Worm (Caenorhabditis elegans) whole organism, L1 larva: ENCODE measurements around the gene set-30.

Experiments used
- C16A3.4 ChIP-seq: fragments of 150-350 bp; optimal IDR thresholded peaks from 2 replicates; lab custom pipeline; 2014; ENCODE audit warnings: missing biosample characterization, missing genetic modification characterization
- F16B12.6 ChIP-seq: fragments of 150-350 bp; optimal IDR thresholded peaks from 2 replicates; lab custom pipeline; 2014; ENCODE audit warnings: missing biosample characterization, missing genetic modification characterization
- Y116A8C.19 ChIP-seq: sonication (generic microtip); optimal IDR thresholded peaks from 2 replicates; lab custom pipeline; 2016; ENCODE audit warnings: missing compliant biosample characterization, missing genetic modification characterization, borderline replicate concordance
- aha-1 ChIP-seq: fragments of 150-350 bp; optimal IDR thresholded peaks from 2 replicates; lab custom pipeline; 2014; ENCODE audit warnings: missing biosample characterization, missing genetic modification characterization
- alr-1 ChIP-seq: fragments of 200-800 bp; sonication (Bioruptor generic); optimal IDR thresholded peaks from 2 replicates; lab custom pipeline; 2018; ENCODE audit warnings: borderline replicate concordance, mild to moderate bottlenecking, missing genetic modification characterization, missing compliant biosample characterization
- aly-2 ChIP-seq: fragments of 150-350 bp; optimal IDR thresholded peaks from 2 replicates; lab custom pipeline; 2014; ENCODE audit warnings: missing biosample characterization, missing genetic modification characterization
- ama-1 ChIP-seq: fragments of 150-350 bp; optimal IDR thresholded peaks from 2 replicates; lab custom pipeline; 2014
- blmp-1 ChIP-seq: fragments of 150-350 bp; optimal IDR thresholded peaks from 2 replicates; lab custom pipeline; 2014; ENCODE audit warnings: missing biosample characterization, missing genetic modification characterization
- ceh-63 ChIP-seq: fragments of 200-800 bp; sonication (Bioruptor generic); optimal IDR thresholded peaks from 2 replicates; lab custom pipeline; 2018; ENCODE audit warnings: mild to moderate bottlenecking, missing genetic modification characterization, missing compliant biosample characterization
- ceh-88 ChIP-seq: fragments of 200-800 bp; sonication (Bioruptor generic); IDR thresholded peaks from 2 replicates; pipeline ENCODE4 v1.3.6; 2022; ENCODE audit warnings: missing genetic modification characterization, missing compliant biosample characterization
- efl-3 ChIP-seq: fragments of 200-800 bp; sonication (Bioruptor generic); optimal IDR thresholded peaks from 2 replicates; lab custom pipeline; 2018; ENCODE audit warnings: mild to moderate bottlenecking, missing genetic modification characterization, missing compliant biosample characterization
- egl-13 ChIP-seq: sonication (generic microtip); optimal IDR thresholded peaks from 2 replicates; lab custom pipeline; 2016; ENCODE audit warnings: missing genotype, missing genetic modification reagents, missing genetic modification characterization, missing compliant biosample characterization
- egl-27 ChIP-seq, 2 experiments: fragments of 150-350 bp in 1 of 2; sonication (generic microtip); optimal IDR thresholded peaks; 3 replicates each; lab custom pipeline; 2017 to 2018; ENCODE audit warnings: missing biosample characterization in 2 of 2, missing genetic modification characterization in 2 of 2, missing genetic modification reagents in 2 of 2
- elt-2 ChIP-seq: sonication (generic microtip); optimal IDR thresholded peaks from 2 replicates; lab custom pipeline; 2016; ENCODE audit warnings: missing genetic modification characterization, mild to moderate bottlenecking, inconsistent platforms, missing compliant biosample characterization, missing genetic modification reagents
- elt-3 ChIP-seq, 6 experiments: fragments of 150-350 bp in 1 of 6; sonication (generic microtip); optimal IDR thresholded peaks; 2 replicates each; lab custom pipeline; 2017 to 2018; ENCODE audit warnings: missing biosample characterization in 6 of 6, missing genetic modification characterization in 6 of 6, inconsistent platforms in 1 of 6
- fkh-10 ChIP-seq: sonication (generic microtip); optimal IDR thresholded peaks from 2 replicates; lab custom pipeline; 2017; ENCODE audit warnings: missing biosample characterization, missing genetic modification reagents, missing genetic modification characterization
- fkh-4 ChIP-seq: sonication (generic microtip); optimal IDR thresholded peaks from 2 replicates; lab custom pipeline; 2016; ENCODE audit warnings: missing compliant biosample characterization, missing genetic modification characterization, borderline replicate concordance
- fkh-8 ChIP-seq: sonication (generic microtip); optimal IDR thresholded peaks from 2 replicates; lab custom pipeline; 2016; ENCODE audit warnings: mild to moderate bottlenecking, missing genetic modification characterization, missing compliant biosample characterization
- fos-1 ChIP-seq: fragments of 150-350 bp; optimal IDR thresholded peaks from 2 replicates; lab custom pipeline; 2014; ENCODE audit warnings: missing biosample characterization, missing genetic modification characterization
- hlh-4 ChIP-seq: sonication (generic microtip); optimal IDR thresholded peaks from 2 replicates; lab custom pipeline; 2016; ENCODE audit warnings: mild to moderate bottlenecking, missing genetic modification characterization, missing compliant biosample characterization
- hpl-2 ChIP-seq: fragments of 150-350 bp; optimal IDR thresholded peaks from 2 replicates; lab custom pipeline; 2014; ENCODE audit warnings: missing biosample characterization, missing genetic modification reagents, missing genetic modification characterization
- lin-14 ChIP-seq: fragments of 200-800 bp; sonication (Bioruptor generic); optimal IDR thresholded peaks from 2 replicates; lab custom pipeline; 2018; ENCODE audit warnings: mild to moderate bottlenecking, missing genetic modification characterization, moderate library complexity, missing compliant biosample characterization
- lin-15B ChIP-seq: fragments of 150-350 bp; sonication (generic microtip); optimal IDR thresholded peaks from 3 replicates; lab custom pipeline; 2014; ENCODE audit warnings: missing biosample characterization, missing genetic modification characterization
- lin-39 ChIP-seq: fragments of 150-350 bp; optimal IDR thresholded peaks from 2 replicates; lab custom pipeline; 2014; ENCODE audit warnings: missing biosample characterization, missing genetic modification reagents, missing genetic modification characterization
- lir-3 ChIP-seq: sonication (generic microtip); optimal IDR thresholded peaks from 2 replicates; lab custom pipeline; 2016; ENCODE audit warnings: mild to moderate bottlenecking, missing genetic modification characterization, moderate library complexity, missing compliant biosample characterization; ENCODE audit not compliant: poor library complexity
- mab-9 ChIP-seq: fragments of 200-800 bp; sonication (Bioruptor generic); IDR thresholded peaks from 2 replicates; pipeline ENCODE4 v1.3.6; 2022; ENCODE audit warnings: missing genetic modification reagents, missing genetic modification characterization, missing compliant biosample characterization
- mdl-1 ChIP-seq, 2 experiments: fragments of 150-350 bp; optimal IDR thresholded peaks; 2 replicates each; lab custom pipeline; 2014 to 2017; ENCODE audit warnings: missing biosample characterization in 2 of 2, missing genetic modification characterization in 2 of 2, inconsistent platforms in 1 of 2
- mef-2 ChIP-seq: fragments of 150-350 bp; optimal IDR thresholded peaks from 2 replicates; lab custom pipeline; 2014; ENCODE audit warnings: missing biosample characterization, missing genetic modification characterization
- mep-1 ChIP-seq: fragments of 150-350 bp; optimal IDR thresholded peaks from 2 replicates; lab custom pipeline; 2014; ENCODE audit warnings: missing biosample characterization, missing genetic modification characterization
- nhr-12 ChIP-seq: sonication (generic microtip); optimal IDR thresholded peaks from 2 replicates; lab custom pipeline; 2017; ENCODE audit warnings: missing biosample characterization, missing genetic modification characterization
- nhr-19 ChIP-seq: fragments of 200-800 bp; sonication (Bioruptor generic); conservative IDR thresholded peaks from 2 replicates; pipeline ENCODE4 v1.3.6; 2022; ENCODE audit warnings: missing genetic modification characterization, missing compliant biosample characterization
- nhr-20 ChIP-seq: sonication (generic microtip); optimal IDR thresholded peaks from 2 replicates; lab custom pipeline; 2016; ENCODE audit warnings: mild to moderate bottlenecking, missing genetic modification characterization, missing compliant biosample characterization
- nhr-28 ChIP-seq: fragments of 150-350 bp; optimal IDR thresholded peaks from 2 replicates; lab custom pipeline; 2014; ENCODE audit warnings: missing biosample characterization, missing genetic modification characterization
- nhr-47 ChIP-seq: sonication (generic microtip); optimal IDR thresholded peaks from 2 replicates; lab custom pipeline; 2016; ENCODE audit warnings: mild to moderate bottlenecking, missing genetic modification characterization, moderate library complexity, missing compliant biosample characterization
- nhr-71 ChIP-seq: sonication (generic microtip); optimal IDR thresholded peaks from 2 replicates; lab custom pipeline; 2016; ENCODE audit warnings: mild to moderate bottlenecking, missing genetic modification characterization, moderate library complexity, missing compliant biosample characterization
- nhr-76 ChIP-seq: sonication (generic microtip); optimal IDR thresholded peaks from 2 replicates; lab custom pipeline; 2017; ENCODE audit warnings: missing biosample characterization, missing genetic modification characterization
- nhr-84 ChIP-seq: sonication (generic microtip); optimal IDR thresholded peaks from 2 replicates; lab custom pipeline; 2017; ENCODE audit warnings: missing biosample characterization, missing genetic modification characterization
- pax-3 ChIP-seq: fragments of 200-800 bp; sonication (Bioruptor generic); optimal IDR thresholded peaks from 2 replicates; lab custom pipeline; 2018; ENCODE audit warnings: mild to moderate bottlenecking, missing genetic modification characterization, moderate library complexity, missing compliant biosample characterization
- pqm-1 ChIP-seq: sonication (generic microtip); optimal IDR thresholded peaks from 3 replicates; lab custom pipeline; 2017; ENCODE audit warnings: missing biosample characterization, missing genetic modification characterization
- rnt-1 ChIP-seq: sonication (generic microtip); optimal IDR thresholded peaks from 2 replicates; lab custom pipeline; 2016; ENCODE audit warnings: mild to moderate bottlenecking, missing genetic modification characterization, moderate library complexity, missing compliant biosample characterization
- skn-1 ChIP-seq: fragments of 150-350 bp; optimal IDR thresholded peaks from 2 replicates; lab custom pipeline; 2014; ENCODE audit warnings: missing biosample characterization, missing genetic modification characterization
- snpc-4 ChIP-seq: fragments of 150-350 bp; optimal IDR thresholded peaks from 2 replicates; lab custom pipeline; 2014; ENCODE audit warnings: missing biosample characterization, missing genetic modification characterization
- snu-23 ChIP-seq: sonication (generic microtip); optimal IDR thresholded peaks from 2 replicates; lab custom pipeline; 2016; ENCODE audit warnings: missing genetic modification characterization, missing compliant biosample characterization
- sox-4 ChIP-seq: sonication (generic microtip); optimal IDR thresholded peaks from 2 replicates; lab custom pipeline; 2016; ENCODE audit warnings: missing genetic modification characterization, missing compliant biosample characterization
- sptf-1 ChIP-seq: fragments of 150-350 bp; optimal IDR thresholded peaks from 2 replicates; lab custom pipeline; 2014; ENCODE audit warnings: missing biosample characterization, missing genetic modification characterization
- swsn-7 ChIP-seq: sonication (generic microtip); optimal IDR thresholded peaks from 2 replicates; lab custom pipeline; 2016; ENCODE audit warnings: missing genetic modification characterization, missing compliant biosample characterization
- tbx-2 ChIP-seq: sonication (generic microtip); optimal IDR thresholded peaks from 2 replicates; lab custom pipeline; 2016; ENCODE audit warnings: missing genetic modification characterization, missing compliant biosample characterization
- tlp-1 ChIP-seq: fragments of 150-350 bp; optimal IDR thresholded peaks from 2 replicates; lab custom pipeline; 2014; ENCODE audit warnings: missing biosample characterization, missing genetic modification characterization
- unc-30 ChIP-seq: sonication (generic microtip); optimal IDR thresholded peaks from 2 replicates; lab custom pipeline; 2017; ENCODE audit warnings: missing biosample characterization, missing genetic modification characterization
- unc-62 ChIP-seq: fragments of 150-350 bp; optimal IDR thresholded peaks from 2 replicates; lab custom pipeline; 2014; ENCODE audit warnings: missing biosample characterization, missing genetic modification reagents, missing genetic modification characterization
- vab-15 ChIP-seq: sonication (generic microtip); optimal IDR thresholded peaks from 2 replicates; lab custom pipeline; 2017; ENCODE audit warnings: missing genotype, mild to moderate bottlenecking, missing genetic modification characterization, missing compliant biosample characterization
- xbp-1 ChIP-seq: sonication (generic microtip); optimal IDR thresholded peaks from 2 replicates; lab custom pipeline; 2016; ENCODE audit warnings: missing genetic modification characterization, missing compliant biosample characterization
- zag-1 ChIP-seq: fragments of 150-350 bp; optimal IDR thresholded peaks from 2 replicates; lab custom pipeline; 2014; ENCODE audit warnings: missing biosample characterization, missing genetic modification characterization
- zip-4 ChIP-seq: fragments of 200-800 bp; sonication (Bioruptor generic); optimal IDR thresholded peaks from 2 replicates; lab custom pipeline; 2018; ENCODE audit warnings: mild to moderate bottlenecking, missing genetic modification characterization, moderate library complexity, missing compliant biosample characterization
- ztf-4 ChIP-seq: fragments of 150-350 bp; optimal IDR thresholded peaks from 2 replicates; lab custom pipeline; 2014; ENCODE audit warnings: missing biosample characterization, missing genetic modification characterization

The set-30 gene

DNA sequence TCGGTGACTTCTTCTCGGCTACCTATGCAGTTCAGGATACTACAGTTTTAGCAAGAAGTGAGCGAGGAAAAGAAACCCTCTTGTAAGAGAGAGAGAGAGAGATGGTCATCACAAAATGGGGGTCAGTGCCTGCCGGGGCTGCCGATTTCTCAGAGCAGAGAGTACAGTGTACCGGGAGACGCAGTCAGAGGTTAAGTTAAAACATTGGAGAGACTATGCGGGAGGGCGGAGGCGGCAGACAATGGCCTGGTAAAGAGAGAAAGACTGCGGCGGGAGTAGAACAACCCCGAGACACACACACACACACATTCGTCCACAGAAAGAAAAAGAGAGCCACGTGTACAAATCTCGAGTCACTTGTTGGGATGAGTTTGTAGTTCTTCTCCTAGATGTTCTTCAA lies 27.6 kb upstream of the set-30 start:
- TF ChIP-seq egl-27 (tag; optimal IDR thresholded peaks at IDR 0.05; lab: Kevin White, UChicago) = peak in 1 of 2 experiments; percentile 16
- TF ChIP-seq elt-3 (tag; optimal IDR thresholded peaks at IDR 0.05; lab: Kevin White, UChicago) = peak in 2 of 6 experiments; percentile 2 to 20
- TF ChIP-seq fkh-10 (GFP tag; lab: Kevin White, UChicago) = no peak
- no peak for TF ChIP-seq vab-15 (tag; lab: Kevin White, UChicago)
- TF ChIP-seq tlp-1 (tag; lab: Kevin White, UChicago) = no peak
- no peak for TF ChIP-seq Y116A8C.19 (tag; lab: Kevin White, UChicago)
- TF ChIP-seq efl-3 = no peak
- TF ChIP-seq sptf-1 (tag; lab: Kevin White, UChicago) = no peak
- no peak for TF ChIP-seq zag-1 (tag; lab: Kevin White, UChicago)
- no peak for TF ChIP-seq nhr-84
- peak; percentile 91 for TF ChIP-seq lin-14
- no peak for TF ChIP-seq aly-2
- TF ChIP-seq elt-2 = no peak
- TF ChIP-seq ztf-4 (tag; lab: Kevin White, UChicago) = peak; percentile 18
- no peak for TF ChIP-seq sox-4 (tag; lab: Kevin White, UChicago)
- TF ChIP-seq lin-15B (tag; lab: Kevin White, UChicago) = no peak
- no peak for TF ChIP-seq nhr-76 (tag; lab: Kevin White, UChicago)
- peak; percentile 37 for TF ChIP-seq lir-3
- TF ChIP-seq mep-1 (tag; lab: Kevin White, UChicago) = no peak
- no peak for TF ChIP-seq fkh-8 (tag; lab: Kevin White, UChicago)
- TF ChIP-seq nhr-28 = no peak
- TF ChIP-seq hpl-2 = no peak
- peak; percentile 20 for TF ChIP-seq mef-2 (tag; lab: Kevin White, UChicago)
- TF ChIP-seq ceh-88 = no peak
- no peak for TF ChIP-seq pax-3 (tag; lab: Kevin White, UChicago)
- no peak for TF ChIP-seq unc-62
- TF ChIP-seq nhr-19 (GFP tag; lab: Robert Waterston, UW) = peak; percentile 51
- no peak for TF ChIP-seq lin-39
- no peak for TF ChIP-seq zip-4 (GFP tag; lab: Kevin White, UChicago)
- TF ChIP-seq ama-1 (lab: Kevin White, UChicago) = no peak
- TF ChIP-seq rnt-1 (tag; lab: Kevin White, UChicago) = peak; percentile 74
- no peak for TF ChIP-seq F16B12.6
- no peak for TF ChIP-seq snpc-4 (tag; lab: Kevin White, UChicago)
- no peak for TF ChIP-seq C16A3.4
- TF ChIP-seq aha-1 (tag; lab: Kevin White, UChicago) = no peak
- peak; percentile 58 for TF ChIP-seq tbx-2 (tag; lab: Kevin White, UChicago)
- TF ChIP-seq nhr-71 (tag; lab: Kevin White, UChicago) = peak; percentile 80
- TF ChIP-seq alr-1 (tag; lab: Kevin White, UChicago) = no peak
- TF ChIP-seq fos-1 (tag; lab: Kevin White, UChicago) = no peak
- TF ChIP-seq pqm-1 (tag; lab: Kevin White, UChicago) = no peak
- peak; percentile 78 for TF ChIP-seq snu-23 (GFP tag; lab: Kevin White, UChicago)
- TF ChIP-seq mab-9 (GFP tag; lab: Robert Waterston, UW) = no peak
- peak; percentile 40 for TF ChIP-seq nhr-47 (tag; lab: Kevin White, UChicago)
- TF ChIP-seq ceh-63 = no peak
- no peak for TF ChIP-seq unc-30 (tag; lab: Kevin White, UChicago)
- no peak for TF ChIP-seq egl-13 (tag; lab: Kevin White, UChicago)
- peak in 1 of 2 experiments; percentile 72 for TF ChIP-seq mdl-1 (tag; optimal IDR thresholded peaks at IDR 0.05; lab: Kevin White, UChicago)
- TF ChIP-seq xbp-1 = peak; percentile 80
- TF ChIP-seq fkh-4 (tag; lab: Kevin White, UChicago) = no peak
- TF ChIP-seq skn-1 (tag; lab: Kevin White, UChicago) = no peak
- no peak for TF ChIP-seq hlh-4 (tag; lab: Kevin White, UChicago)
- no peak for TF ChIP-seq nhr-12
- TF ChIP-seq swsn-7 = peak; percentile 50
- TF ChIP-seq nhr-20 (tag; lab: Kevin White, UChicago) = peak; percentile 67
- TF ChIP-seq blmp-1 (tag; lab: Kevin White, UChicago) = peak; percentile 8
